Worm (Caenorhabditis elegans) whole organism, young adult: ENCODE measurements around the gene droe-4.

ENCODE experiments used
- Y53F4B.3 ChIP-seq: fragments of 200-800 bp; sonication (Bioruptor generic); IDR thresholded peaks from 2 replicates; pipeline ENCODE4 v1.3.6; 2022; ENCODE audit warnings: missing genetic modification reagents, missing genetic modification characterization, missing compliant biosample characterization
- ceh-40 ChIP-seq: fragments of 200-800 bp; sonication (Bioruptor generic); IDR thresholded peaks from 2 replicates; pipeline ENCODE4 v1.3.6; 2022; ENCODE audit warnings: missing genetic modification characterization, missing compliant biosample characterization
- ceh-79 ChIP-seq: sonication (generic microtip); optimal IDR thresholded peaks from 2 replicates; lab custom pipeline; 2017; ENCODE audit warnings: mild to moderate bottlenecking, missing genetic modification characterization, missing compliant biosample characterization
- lag-1 ChIP-seq: fragments of 200-800 bp; sonication (Bioruptor generic); IDR thresholded peaks from 2 replicates; pipeline ENCODE4 v1.3.6; 2022; ENCODE audit warnings: missing genetic modification reagents, missing genetic modification characterization, missing compliant biosample characterization
- nfya-1 ChIP-seq: sonication (generic microtip); optimal IDR thresholded peaks from 2 replicates; lab custom pipeline; 2017; ENCODE audit warnings: antibody characterized with exemption, missing compliant biosample characterization, missing genetic modification characterization, borderline replicate concordance; ENCODE audit not compliant: insufficient read depth
- snpc-4 ChIP-seq, 5 experiments: fragments of 150-350 bp in 1 of 5; sonication (generic microtip) in 4 of 5; optimal IDR thresholded peaks; 2 replicates each; lab custom pipeline; 2014 to 2018; ENCODE audit warnings: missing genetic modification characterization in 5 of 5, missing biosample characterization in 3 of 5, antibody characterized with exemption in 2 of 5, mild to moderate bottlenecking in 2 of 5, missing compliant biosample characterization in 2 of 5, missing genotype in 2 of 5, moderate library complexity in 2 of 5, missing genetic modification reagents in 1 of 5
- ztf-22 ChIP-seq: fragments of 200-800 bp; sonication (Bioruptor generic); optimal IDR thresholded peaks from 2 replicates; lab custom pipeline; 2018; ENCODE audit warnings: mild to moderate bottlenecking, missing genetic modification characterization, moderate library complexity, missing compliant biosample characterization

DNA sequence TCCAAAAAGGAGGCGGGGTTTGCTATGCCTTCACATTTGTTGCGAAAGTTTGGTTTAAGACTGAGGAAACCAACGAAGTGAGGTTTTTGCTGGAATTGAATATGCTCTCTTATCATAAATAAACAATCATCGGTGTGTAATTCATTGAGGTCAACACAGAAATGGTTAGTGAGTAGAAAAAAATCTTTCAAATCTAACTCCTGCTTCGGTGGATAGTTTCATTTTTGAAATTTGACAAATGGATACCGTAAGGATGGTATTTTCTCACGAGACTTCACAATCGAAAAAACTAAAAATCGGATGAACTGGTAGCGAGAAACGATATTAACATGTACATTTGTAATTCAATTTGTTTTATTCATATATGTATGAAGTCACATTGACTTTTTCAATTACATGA, 11.6 kb upstream of the droe-4 start, which contains the start of gene eol-1:
- TF ChIP-seq ztf-22 (GFP tag; lab: Kevin White, UChicago) (no peak), nfya-1 (tag; lab: Kevin White, UChicago) (no peak), snpc-4 (GFP tag; optimal IDR thresholded peaks at IDR 0.05; lab: Kevin White, UChicago) (no peak), snpc-4 (tag; optimal IDR thresholded peaks at IDR 0.05; lab: Kevin White, UChicago) (no peak), ceh-79 (tag; lab: Kevin White, UChicago) (no peak), ceh-40 (no peak), lag-1 (GFP tag; lab: Robert Waterston, UW) (no peak), Y53F4B.3 (no peak)
